Worm (Caenorhabditis elegans) whole organism, L2 larva: ENCODE results near the gene sodh-2.

Experiments
- R02D3.7 ChIP-seq: fragments of 150-350 bp; optimal IDR thresholded peaks from 2 replicates; lab custom pipeline; 2014; ENCODE audit warnings: missing biosample characterization, missing genetic modification characterization
- elt-1 ChIP-seq: fragments of 150-350 bp; optimal IDR thresholded peaks from 2 replicates; lab custom pipeline; 2014; ENCODE audit warnings: missing biosample characterization, missing genetic modification characterization
- lsy-2 ChIP-seq, 2 experiments: fragments of 150-350 bp in 1 of 2; sonication (generic microtip) in 1 of 2; optimal IDR thresholded peaks; 2 replicates each; lab custom pipeline; 2014 to 2017; ENCODE audit warnings: missing biosample characterization in 2 of 2, missing genetic modification characterization in 2 of 2
- nhr-25 ChIP-seq: fragments of 150-350 bp; sonication (generic microtip); optimal IDR thresholded peaks from 3 replicates; lab custom pipeline; 2014; ENCODE audit warnings: missing biosample characterization, missing genetic modification characterization

ce11 chrV:11854905-11855304, 36.1 kb downstream of the sodh-2 start:
- TF ChIP-seq nhr-25 (tag; lab: Kevin White, UChicago) (no peak), elt-1 (tag; lab: Kevin White, UChicago) (no peak), lsy-2 (tag; optimal IDR thresholded peaks at IDR 0.05; lab: Kevin White, UChicago) (peak in 1 of 2 experiments; percentile 50), R02D3.7 (no peak)
